Worm (Caenorhabditis elegans) whole organism, young adult: ENCODE measurements around the gene ckr-2.
A peak's percentile ranks its signal among the peaks of the same experiment; 100 is the strongest.

Experiments
- C06A6.2 ChIP-seq: fragments of 200-800 bp; sonication (Bioruptor generic); conservative IDR thresholded peaks from 2 replicates; pipeline ENCODE4 v1.3.6; 2022; ENCODE audit warnings: missing genetic modification characterization, missing compliant biosample characterization
- F22D6.2 ChIP-seq: sonication (generic microtip); optimal IDR thresholded peaks from 2 replicates; lab custom pipeline; 2016; ENCODE audit warnings: mild to moderate bottlenecking, missing genetic modification characterization, missing compliant biosample characterization
- F52B5.7 ChIP-seq: sonication (generic microtip); optimal IDR thresholded peaks from 2 replicates; lab custom pipeline; 2016; ENCODE audit warnings: mild to moderate bottlenecking, missing genetic modification characterization, missing compliant biosample characterization
- F55B11.4 ChIP-seq: sonication (generic microtip); optimal IDR thresholded peaks from 2 replicates; lab custom pipeline; 2016; ENCODE audit warnings: missing compliant biosample characterization, missing genetic modification characterization, borderline replicate concordance; ENCODE audit not compliant: insufficient read depth
- F57A8.1 ChIP-seq: fragments of 200-800 bp; sonication (Bioruptor generic); optimal IDR thresholded peaks from 2 replicates; lab custom pipeline; 2018; ENCODE audit warnings: mild to moderate bottlenecking, missing genetic modification characterization, moderate library complexity, missing compliant biosample characterization
- K11D2.4 ChIP-seq: fragments of 200-800 bp; sonication (Bioruptor generic); IDR thresholded peaks from 2 replicates; pipeline ENCODE4 v1.3.6; 2022; ENCODE audit warnings: missing genetic modification reagents, missing genetic modification characterization, missing compliant biosample characterization
- Y53G8AR.9 ChIP-seq: fragments of 200-800 bp; sonication (Bioruptor generic); conservative IDR thresholded peaks from 2 replicates; pipeline ENCODE4 v1.3.6; 2022; ENCODE audit warnings: missing genetic modification reagents, missing genetic modification characterization, missing compliant biosample characterization
- Y67H2A.10 ChIP-seq: fragments of 200-800 bp; sonication (Bioruptor generic); conservative IDR thresholded peaks from 2 replicates; pipeline ENCODE4 v1.3.6; 2022; ENCODE audit warnings: missing genetic modification reagents, missing genetic modification characterization, missing compliant biosample characterization
- attf-5 ChIP-seq: fragments of 200-800 bp; sonication (Bioruptor generic); optimal IDR thresholded peaks from 2 replicates; lab custom pipeline; 2018; ENCODE audit warnings: mild to moderate bottlenecking, missing genetic modification characterization, missing compliant biosample characterization
- attf-6 ChIP-seq: fragments of 200-800 bp; sonication (Bioruptor generic); IDR thresholded peaks from 2 replicates; pipeline ENCODE4 v1.3.6; 2022; ENCODE audit warnings: missing genetic modification reagents, missing genetic modification characterization, missing compliant biosample characterization
- ccch-3 ChIP-seq: fragments of 200-800 bp; sonication (Bioruptor generic); optimal IDR thresholded peaks from 2 replicates; lab custom pipeline; 2018; ENCODE audit warnings: mild to moderate bottlenecking, missing genetic modification characterization, missing compliant biosample characterization
- ceh-40 ChIP-seq: fragments of 200-800 bp; sonication (Bioruptor generic); IDR thresholded peaks from 2 replicates; pipeline ENCODE4 v1.3.6; 2022; ENCODE audit warnings: missing genetic modification characterization, missing compliant biosample characterization
- chd-7 ChIP-seq: sonication (generic microtip); optimal IDR thresholded peaks from 2 replicates; lab custom pipeline; 2016; ENCODE audit warnings: mild to moderate bottlenecking, missing genetic modification characterization, moderate library complexity, missing compliant biosample characterization
- dox-1 ChIP-seq: fragments of 200-800 bp; sonication (Bioruptor generic); IDR thresholded peaks from 2 replicates; pipeline ENCODE4 v1.3.6; 2022; ENCODE audit warnings: missing genetic modification reagents, missing genetic modification characterization, missing compliant biosample characterization
- efl-1 ChIP-seq: fragments of 150-350 bp; optimal IDR thresholded peaks from 2 replicates; lab custom pipeline; 2014; ENCODE audit warnings: missing biosample characterization, missing genetic modification reagents, missing genetic modification characterization
- egl-44 ChIP-seq: fragments of 200-800 bp; sonication (Bioruptor generic); IDR thresholded peaks from 2 replicates; pipeline ENCODE4 v1.3.6; 2022; ENCODE audit warnings: missing genetic modification reagents, missing genetic modification characterization, missing compliant biosample characterization
- egrh-3 ChIP-seq: fragments of 200-800 bp; sonication (Bioruptor generic); IDR thresholded peaks from 2 replicates; pipeline ENCODE4 v1.3.6; 2022; ENCODE audit warnings: missing genetic modification reagents, missing genetic modification characterization, missing compliant biosample characterization
- ekl-4 ChIP-seq: fragments of 200-800 bp; sonication (Bioruptor generic); IDR thresholded peaks from 2 replicates; pipeline ENCODE4 v1.3.6; 2022; ENCODE audit warnings: missing genetic modification reagents, missing genetic modification characterization, missing compliant biosample characterization
- hlh-12 ChIP-seq: sonication (generic microtip); optimal IDR thresholded peaks from 2 replicates; lab custom pipeline; 2016; ENCODE audit warnings: missing genetic modification characterization, missing compliant biosample characterization
- hsf-1 ChIP-seq: fragments of 200-800 bp; sonication (Bioruptor generic); IDR thresholded peaks from 2 replicates; pipeline ENCODE4 v1.3.6; 2022; ENCODE audit warnings: missing genetic modification reagents, missing genetic modification characterization, missing compliant biosample characterization
- lin-26 ChIP-seq: fragments of 200-800 bp; sonication (Bioruptor generic); IDR thresholded peaks from 2 replicates; pipeline ENCODE4 v1.3.6; 2022; ENCODE audit warnings: missing genetic modification reagents, missing genetic modification characterization, missing compliant biosample characterization
- madf-10 ChIP-seq: sonication (generic microtip); optimal IDR thresholded peaks from 2 replicates; lab custom pipeline; 2016; ENCODE audit warnings: mild to moderate bottlenecking, missing genetic modification characterization, missing compliant biosample characterization
- mxl-1 ChIP-seq: sonication (generic microtip); optimal IDR thresholded peaks from 2 replicates; lab custom pipeline; 2016; ENCODE audit warnings: missing genetic modification characterization, missing compliant biosample characterization
- nfyb-1 ChIP-seq: fragments of 200-800 bp; sonication (Bioruptor generic); IDR thresholded peaks from 2 replicates; pipeline ENCODE4 v1.3.6; 2022; ENCODE audit warnings: missing genetic modification reagents, missing genetic modification characterization, missing compliant biosample characterization
- nhr-27 ChIP-seq: fragments of 200-800 bp; sonication (Bioruptor generic); optimal IDR thresholded peaks from 2 replicates; lab custom pipeline; 2018; ENCODE audit warnings: mild to moderate bottlenecking, missing genetic modification characterization, moderate library complexity, missing compliant biosample characterization
- nhr-90 ChIP-seq: sonication (generic microtip); optimal IDR thresholded peaks from 2 replicates; lab custom pipeline; 2016; ENCODE audit warnings: missing genotype, mild to moderate bottlenecking, missing genetic modification characterization, missing compliant biosample characterization
- repo-1 ChIP-seq: sonication (generic microtip); optimal IDR thresholded peaks from 2 replicates; lab custom pipeline; 2017; ENCODE audit warnings: mild to moderate bottlenecking, missing genetic modification characterization, missing compliant biosample characterization
- rpc-1 ChIP-seq, 2 experiments: fragments of 150-350 bp in 1 of 2; sonication (generic microtip) in 1 of 2; optimal IDR thresholded peaks; 2 replicates each; lab custom pipeline; 2014 to 2018; ENCODE audit warnings: missing biosample characterization in 1 of 2, missing genetic modification characterization in 1 of 2, missing genetic modification reagents in 1 of 2, missing genotype in 1 of 2
- sea-2 ChIP-seq: fragments of 200-800 bp; sonication (Bioruptor generic); IDR thresholded peaks from 2 replicates; pipeline ENCODE4 v1.3.6; 2022; ENCODE audit warnings: missing genetic modification characterization, missing compliant biosample characterization
- tbp1 ChIP-seq: fragments of 200-800 bp; sonication (Bioruptor generic); optimal IDR thresholded peaks from 2 replicates; lab custom pipeline; 2018; ENCODE audit warnings: mild to moderate bottlenecking, missing genetic modification characterization, missing compliant biosample characterization
- xnd-1 ChIP-seq: sonication (generic microtip); optimal IDR thresholded peaks from 2 replicates; lab custom pipeline; 2016; ENCODE audit warnings: missing genotype, missing genetic modification reagents, missing genetic modification characterization, missing compliant biosample characterization
- ztf-25 ChIP-seq: fragments of 200-800 bp; sonication (Bioruptor generic); IDR thresholded peaks from 2 replicates; pipeline ENCODE4 v1.3.6; 2022; ENCODE audit warnings: missing genetic modification reagents, missing genetic modification characterization, missing compliant biosample characterization
- ztf-26 ChIP-seq: sonication (generic microtip); optimal IDR thresholded peaks from 2 replicates; lab custom pipeline; 2017; ENCODE audit warnings: missing genetic modification characterization, missing compliant biosample characterization

ckr-2 gene

DNA sequence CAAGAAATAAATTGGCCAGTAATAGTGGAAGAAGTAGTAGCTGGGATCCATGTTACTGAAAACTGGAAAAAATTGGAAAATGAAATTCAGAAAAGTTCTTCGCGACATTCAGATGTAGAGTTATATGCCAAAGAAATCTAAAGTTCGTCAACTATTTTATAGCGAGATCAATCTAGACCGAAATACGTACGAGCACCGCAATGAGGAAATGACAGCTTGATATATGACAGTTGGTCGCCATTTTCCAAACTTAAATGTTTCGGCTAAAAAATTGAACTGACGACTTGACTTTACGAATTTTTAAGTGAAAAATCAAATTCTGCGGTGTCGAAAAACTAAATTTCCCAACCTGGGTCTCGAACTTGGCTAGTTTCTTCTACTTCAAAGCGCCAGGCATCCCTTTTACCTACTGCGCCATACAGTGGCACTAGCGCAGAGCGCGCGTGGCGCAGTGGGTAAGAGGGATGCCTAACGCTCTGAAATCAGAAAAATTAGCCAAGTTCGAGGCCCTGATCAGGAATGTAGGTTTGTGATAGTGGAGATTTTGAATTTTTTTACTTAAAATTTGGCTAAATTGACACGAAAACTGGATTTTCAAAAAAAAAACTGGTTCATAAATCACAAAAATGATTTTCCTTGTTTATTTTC, 38.7 kb downstream of the ckr-2 start, which contains the start of gene srd-66:
srd-66 (minus strand) TSS at position 51 of the 648 bp plus-strand sequence.
- no peak for TF ChIP-seq C06A6.2 (GFP tag; lab: Robert Waterston, UW)
- TF ChIP-seq rpc-1 (optimal IDR thresholded peaks at IDR 0.05; lab: Kevin White, UChicago): peak; percentile 5
- TF ChIP-seq rpc-1 (tag; optimal IDR thresholded peaks at IDR 0.05; lab: Kevin White, UChicago): peak; percentile 58
- TF ChIP-seq chd-7: no peak
- no peak for TF ChIP-seq mxl-1 (tag; lab: Kevin White, UChicago)
- no peak for TF ChIP-seq F52B5.7
- TF ChIP-seq nhr-90 (tag; lab: Kevin White, UChicago): no peak
- no peak for TF ChIP-seq dox-1 (GFP tag; lab: Robert Waterston, UW)
- TF ChIP-seq ztf-26 (tag; lab: Kevin White, UChicago): no peak
- TF ChIP-seq attf-6 (GFP tag; lab: Robert Waterston, UW): no peak
- no peak for TF ChIP-seq Y67H2A.10 (GFP tag; lab: Robert Waterston, UW)
- peak; percentile 78 for TF ChIP-seq tbp1 (GFP tag; lab: Kevin White, UChicago)
- no peak for TF ChIP-seq sea-2 (GFP tag; lab: Robert Waterston, UW)
- no peak for TF ChIP-seq nhr-27 (tag; lab: Kevin White, UChicago)
- TF ChIP-seq attf-5 (GFP tag; lab: Kevin White, UChicago): no peak
- TF ChIP-seq F55B11.4 (tag; lab: Kevin White, UChicago): no peak
- TF ChIP-seq efl-1 (GFP tag; lab: Kevin White, UChicago): no peak

DNA sequence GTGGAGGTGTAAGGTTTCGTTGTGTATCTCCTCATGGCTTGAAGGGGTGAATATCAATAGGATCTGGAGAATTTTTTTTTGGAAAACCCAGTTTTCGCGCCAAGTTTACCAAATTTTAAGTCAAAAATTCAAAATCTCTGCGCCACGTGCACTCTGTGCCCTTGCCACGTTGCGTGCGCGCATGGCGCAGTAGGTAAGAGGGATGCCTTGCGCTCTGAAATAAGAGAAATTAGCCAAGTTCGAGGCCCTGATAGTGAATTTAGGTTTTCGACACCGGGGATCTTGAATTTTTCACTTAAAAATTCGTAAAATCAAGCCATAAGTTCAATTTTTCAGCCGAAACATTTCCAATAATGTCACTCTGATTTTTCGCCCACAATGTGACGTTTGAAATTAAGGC, 39.9 kb downstream of the ckr-2 start:
- no peak for TF ChIP-seq lin-26 (GFP tag; lab: Robert Waterston, UW)
- TF ChIP-seq tbp1 (GFP tag; lab: Kevin White, UChicago): peak; percentile 81
- 0 out of 2 replicates have a peak, but pooled peaks have one; percentile 69 for TF ChIP-seq ztf-25 (GFP tag; lab: Robert Waterston, UW)
- peak; percentile 36 for TF ChIP-seq rpc-1 (optimal IDR thresholded peaks at IDR 0.05; lab: Kevin White, UChicago)
- TF ChIP-seq rpc-1 (tag; optimal IDR thresholded peaks at IDR 0.05; lab: Kevin White, UChicago): peak; percentile 72
- no peak for TF ChIP-seq Y53G8AR.9 (GFP tag; lab: Robert Waterston, UW)

DNA sequence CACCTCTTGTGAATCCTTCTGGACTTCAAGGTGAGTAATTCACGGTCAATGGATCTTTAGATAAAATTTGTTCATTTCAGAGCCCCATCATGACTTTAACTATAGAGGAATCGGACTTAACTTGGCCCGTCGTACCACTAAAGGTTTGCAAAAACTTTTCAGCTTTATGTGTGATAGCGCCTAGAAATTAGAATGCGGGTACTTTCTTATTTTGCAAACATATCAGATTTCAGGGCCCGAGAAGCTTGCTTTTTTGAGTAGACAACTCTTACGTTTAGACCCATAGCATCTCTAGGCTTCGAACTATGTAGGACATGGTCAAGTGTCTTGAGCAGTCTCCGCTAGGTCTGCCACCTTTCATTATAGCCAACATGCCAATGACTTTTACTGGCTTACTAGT, 44.0 kb downstream of the ckr-2 start:
- TF ChIP-seq ekl-4 (GFP tag; lab: Robert Waterston, UW): no peak
- TF ChIP-seq, all 124 proteins: peak for 0

DNA sequence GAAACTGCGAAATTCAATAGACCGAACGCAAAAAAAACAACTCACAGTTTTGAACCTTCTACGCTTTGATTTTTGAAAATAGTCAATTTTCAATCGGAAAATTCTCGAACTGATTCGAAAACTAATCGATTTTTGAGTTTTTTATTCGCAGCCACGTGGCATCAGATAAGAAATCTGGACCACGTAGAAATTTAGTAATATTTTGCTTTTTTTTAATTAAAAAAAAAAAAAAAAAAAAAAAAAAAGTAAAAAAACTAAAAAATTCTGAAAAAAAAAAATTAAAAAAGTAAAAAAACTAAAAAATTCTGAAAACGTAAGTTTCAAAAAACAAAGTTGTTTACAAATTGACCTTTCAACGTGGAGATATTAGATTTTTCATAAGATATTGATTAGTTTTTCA, 44.8 kb downstream of the ckr-2 start, which contains the start of gene R155.3:
R155.3 (minus strand) TSS at position 101 of the 400 bp plus-strand sequence.
- TF ChIP-seq repo-1 (tag; lab: Kevin White, UChicago) (no peak), F22D6.2 (tag; lab: Kevin White, UChicago) (no peak), egl-44 (no peak), F57A8.1 (GFP tag; lab: Kevin White, UChicago) (no peak), egrh-3 (GFP tag; lab: Robert Waterston, UW) (no peak), madf-10 (tag; lab: Kevin White, UChicago) (no peak), ceh-40 (no peak), xnd-1 (tag; lab: Kevin White, UChicago) (no peak), nfyb-1 (GFP tag; lab: Robert Waterston, UW) (no peak), ccch-3 (GFP tag; lab: Kevin White, UChicago) (no peak), hsf-1 (no peak), hlh-12 (tag; lab: Kevin White, UChicago) (no peak), K11D2.4 (no peak)
